Worm (Caenorhabditis elegans) whole organism, L3 larva: ENCODE results near the gene math-14.

ENCODE experiments used
- ZK546.5 ChIP-seq: sonication (generic microtip); optimal IDR thresholded peaks from 2 replicates; lab custom pipeline; 2017; ENCODE audit warnings: missing biosample characterization, missing genetic modification characterization
- ceh-16 ChIP-seq: sonication (generic microtip); optimal IDR thresholded peaks from 2 replicates; lab custom pipeline; 2017; ENCODE audit warnings: missing biosample characterization, missing genetic modification characterization
- ceh-28 ChIP-seq: fragments of 150-350 bp; optimal IDR thresholded peaks from 2 replicates; lab custom pipeline; 2014; ENCODE audit warnings: missing biosample characterization, missing genetic modification reagents, missing genetic modification characterization
- ceh-9 ChIP-seq: sonication (generic microtip); optimal IDR thresholded peaks from 2 replicates; lab custom pipeline; 2018; ENCODE audit warnings: missing biosample characterization, missing genetic modification characterization
- daf-12 ChIP-seq: fragments of 150-350 bp; optimal IDR thresholded peaks from 2 replicates; lab custom pipeline; 2014; ENCODE audit warnings: missing biosample characterization, missing genetic modification reagents, missing genetic modification characterization
- egl-27 ChIP-seq: sonication (generic microtip); optimal IDR thresholded peaks from 4 replicates; lab custom pipeline; 2017; ENCODE audit warnings: missing biosample characterization, missing genetic modification reagents, missing genetic modification characterization
- elt-2 ChIP-seq: sonication (generic microtip); optimal IDR thresholded peaks from 2 replicates; lab custom pipeline; 2016; ENCODE audit warnings: missing genetic modification reagents, mild to moderate bottlenecking, missing genetic modification characterization, missing compliant biosample characterization
- elt-3 ChIP-seq, 3 experiments: fragments of 150-350 bp in 1 of 3; sonication (generic microtip) in 2 of 3; optimal IDR thresholded peaks; 2 replicates in 2 of 3; 4 replicates in 1 of 3; lab custom pipeline; 2014 to 2017; ENCODE audit warnings: missing biosample characterization in 3 of 3, missing genetic modification characterization in 3 of 3
- fkh-10 ChIP-seq: sonication (generic microtip); optimal IDR thresholded peaks from 2 replicates; lab custom pipeline; 2017; ENCODE audit warnings: missing biosample characterization, missing genetic modification reagents, missing genetic modification characterization
- fos-1 ChIP-seq: fragments of 150-350 bp; optimal IDR thresholded peaks from 2 replicates; lab custom pipeline; 2014; ENCODE audit warnings: missing biosample characterization, missing genetic modification characterization
- jun-1 ChIP-seq: fragments of 150-350 bp; optimal IDR thresholded peaks from 2 replicates; lab custom pipeline; 2014; ENCODE audit warnings: missing biosample characterization, missing genetic modification reagents, missing genetic modification characterization
- mdl-1 ChIP-seq: fragments of 150-350 bp; optimal IDR thresholded peaks from 2 replicates; lab custom pipeline; 2014; ENCODE audit warnings: missing biosample characterization, missing genetic modification characterization
- mml-1 ChIP-seq: fragments of 150-350 bp; sonication (generic microtip); optimal IDR thresholded peaks from 3 replicates; lab custom pipeline; 2014; ENCODE audit warnings: missing biosample characterization, missing genetic modification characterization
- nfya-1 ChIP-seq: sonication (generic microtip); optimal IDR thresholded peaks from 2 replicates; lab custom pipeline; 2017; ENCODE audit warnings: missing genetic modification characterization, mild to moderate bottlenecking, missing compliant biosample characterization, antibody characterized with exemption, moderate library complexity; ENCODE audit not compliant: insufficient read depth
- nhr-28 ChIP-seq: fragments of 150-350 bp; optimal IDR thresholded peaks from 2 replicates; lab custom pipeline; 2014; ENCODE audit warnings: missing biosample characterization, missing genetic modification characterization
- nhr-43 ChIP-seq: sonication (generic microtip); optimal IDR thresholded peaks from 2 replicates; lab custom pipeline; 2016; ENCODE audit warnings: mild to moderate bottlenecking, missing genetic modification characterization, missing compliant biosample characterization; ENCODE audit not compliant: poor library complexity, severe bottlenecking
- nhr-77 ChIP-seq: fragments of 150-350 bp; optimal IDR thresholded peaks from 2 replicates; lab custom pipeline; 2014; ENCODE audit warnings: missing biosample characterization, missing genetic modification characterization
- pha-4 ChIP-seq: fragments of 150-350 bp; optimal IDR thresholded peaks from 2 replicates; lab custom pipeline; 2014; ENCODE audit warnings: missing biosample characterization, missing genetic modification reagents, missing genetic modification characterization
- pqm-1 ChIP-seq: fragments of 150-350 bp; optimal IDR thresholded peaks from 2 replicates; lab custom pipeline; 2017; ENCODE audit warnings: missing biosample characterization, missing genetic modification characterization, inconsistent platforms
- sea-2 ChIP-seq: fragments of 150-350 bp; sonication (generic microtip); optimal IDR thresholded peaks from 4 replicates; lab custom pipeline; 2014; ENCODE audit warnings: missing biosample characterization, missing genetic modification reagents, missing genetic modification characterization
- skn-1 ChIP-seq: fragments of 150-350 bp; optimal IDR thresholded peaks from 2 replicates; lab custom pipeline; 2014; ENCODE audit warnings: missing biosample characterization, missing genetic modification characterization
- snpc-4 ChIP-seq: fragments of 150-350 bp; optimal IDR thresholded peaks from 2 replicates; lab custom pipeline; 2014; ENCODE audit warnings: missing biosample characterization, missing genetic modification characterization
- unc-62 ChIP-seq: fragments of 150-350 bp; sonication (generic microtip); optimal IDR thresholded peaks from 4 replicates; lab custom pipeline; 2014; ENCODE audit warnings: missing biosample characterization, missing genetic modification reagents, missing genetic modification characterization
- zag-1 ChIP-seq: fragments of 150-350 bp; optimal IDR thresholded peaks from 2 replicates; lab custom pipeline; 2014; ENCODE audit warnings: missing biosample characterization, missing genetic modification characterization
- ztf-11 ChIP-seq: fragments of 150-350 bp; optimal IDR thresholded peaks from 2 replicates; lab custom pipeline; 2014; ENCODE audit warnings: missing biosample characterization, missing genetic modification characterization

The math-14 gene

ce11 chrII:1831883-1832388 lies 37.3 kb upstream of the math-14 start, which contains the start of gene math-39:
TSS of gene math-39 (plus strand) at chrII:1832338.
- TF ChIP-seq nhr-28 (tag; lab: Kevin White, UChicago) (no peak), elt-2 (peak; percentile 51)

- TF ChIP-seq ztf-11 (no peak), elt-2 (peak; percentile 8)
Measured at ce11 chrII:1836204-1836603, 33.0 kb upstream of the math-14 start, which contains the start of gene T08E11.1. TSS of gene T08E11.1 (plus strand) at chrII:1836504.

ce11 chrII:1842894-1843293 lies 26.3 kb upstream of the math-14 start, which contains the start of the genes C52E2.5 and C52E2.4:
TSS of gene C52E2.5 (minus strand) at chrII:1842936.
TSS of gene C52E2.4 (plus strand) at chrII:1843145.
- TF ChIP-seq ceh-16 (tag; lab: Kevin White, UChicago) (no peak), ZK546.5 (tag; lab: Kevin White, UChicago) (no peak), skn-1 (tag; lab: Kevin White, UChicago) (peak; percentile 17), jun-1 (tag; lab: Kevin White, UChicago) (peak; percentile 20), elt-2 (peak; percentile 94), pha-4 (tag; lab: Kevin White, UChicago) (peak; percentile 73)
- TF ChIP-seq, all 47 proteins: peak for 4

ce11 chrII:1844552-1844951 lies 24.7 kb upstream of the math-14 start:
- TF ChIP-seq nhr-77 (tag; lab: Kevin White, UChicago) (no peak), nfya-1 (tag; lab: Kevin White, UChicago) (peak; percentile 22)
- TF ChIP-seq, all 47 proteins: peak for 1

ce11 chrII:1848109-1848508 lies 21.1 kb upstream of the math-14 start, which contains the start of gene fbxb-97:
TSS of gene fbxb-97 (minus strand) at chrII:1848161.
- TF ChIP-seq daf-12 (tag; lab: Kevin White, UChicago) (no peak), ceh-28 (tag; lab: Kevin White, UChicago) (no peak), fos-1 (tag; lab: Kevin White, UChicago) (no peak), mml-1 (tag; lab: Kevin White, UChicago) (no peak), nfya-1 (tag; lab: Kevin White, UChicago) (no peak), unc-62 (GFP tag; lab: Kevin White, UChicago) (no peak), snpc-4 (no peak), ZK546.5 (tag; lab: Kevin White, UChicago) (no peak)

- TF ChIP-seq zag-1 (no peak), skn-1 (tag; lab: Kevin White, UChicago) (no peak), sea-2 (GFP tag; lab: Kevin White, UChicago) (no peak), ceh-28 (tag; lab: Kevin White, UChicago) (no peak), nhr-43 (tag; lab: Kevin White, UChicago) (no peak), mml-1 (tag; lab: Kevin White, UChicago) (no peak), ceh-9 (tag; lab: Kevin White, UChicago) (no peak), fkh-10 (no peak), daf-12 (tag; lab: Kevin White, UChicago) (no peak)
Measured at ce11 chrII:1850299-1850698, 18.9 kb upstream of the math-14 start, which contains the start of gene fbxb-96. TSS of gene fbxb-96 (minus strand) at chrII:1850399.

ce11 chrII:1850840-1851294 lies 18.4 kb upstream of the math-14 start, which contains the start of gene C52E2.3:
TSS of gene C52E2.3 (plus strand) at chrII:1851244.
- TF ChIP-seq elt-2 (peak; percentile 51), nhr-43 (tag; lab: Kevin White, UChicago) (peak; percentile 64), elt-3 (tag; optimal IDR thresholded peaks at IDR 0.05; lab: Kevin White, UChicago) (peak in 1 of 3 experiments; percentile 28), skn-1 (tag; lab: Kevin White, UChicago) (no peak)

ce11 chrII:1851716-1852115 lies 17.5 kb upstream of the math-14 start:
- TF ChIP-seq jun-1 (tag; lab: Kevin White, UChicago) = peak; percentile 96
- TF ChIP-seq unc-62 (GFP tag; lab: Kevin White, UChicago) = no peak
- TF ChIP-seq elt-2 = peak; percentile 100
- no peak for TF ChIP-seq sea-2 (GFP tag; lab: Kevin White, UChicago)
- TF ChIP-seq ZK546.5 (tag; lab: Kevin White, UChicago) = no peak
- TF ChIP-seq nhr-43 (tag; lab: Kevin White, UChicago) = peak; percentile 85
- TF ChIP-seq egl-27 (tag; lab: Kevin White, UChicago) = peak; percentile 44
- peak; percentile 99 for TF ChIP-seq pqm-1 (tag; lab: Kevin White, UChicago)
- no peak for TF ChIP-seq mdl-1
- TF ChIP-seq fos-1 (tag; lab: Kevin White, UChicago) = no peak
- TF ChIP-seq pha-4 (tag; lab: Kevin White, UChicago) = peak; percentile 52
